Fruit fly (Drosophila melanogaster) whole organism, wandering third instar larva: Measurements from ENCODE around the gene CG18404.

Experiments
- CG9705 ChIP-seq: fragments of 200-800 bp; sonication (Bioruptor generic); optimal IDR thresholded peaks from 2 replicates; lab custom pipeline; 2018; ENCODE audit warnings: missing biosample characterization, mild to moderate bottlenecking, missing genetic modification characterization
- Hr83 ChIP-seq: fragments of 200-300 bp; sonication (Bioruptor generic); optimal IDR thresholded peaks from 2 replicates; lab custom pipeline; 2016; ENCODE audit warnings: missing biosample characterization, mild to moderate bottlenecking, missing genetic modification characterization, moderate library complexity; ENCODE audit not compliant: poor library complexity, severe bottlenecking
- Mio ChIP-seq: sonication (Bioruptor generic); optimal IDR thresholded peaks from 2 replicates; lab custom pipeline; 2016; ENCODE audit warnings: missing biosample characterization, missing genetic modification characterization
- Rel ChIP-seq, 2 experiments: fragments of 200-800 bp; sonication (Bioruptor generic) in 1 of 2; optimal IDR thresholded peaks; 2 replicates in 1 of 2; 3 replicates in 1 of 2; lab custom pipeline; 2016 to 2019; ENCODE audit warnings: mild to moderate bottlenecking in 2 of 2, missing biosample characterization in 2 of 2, missing genetic modification characterization in 2 of 2, moderate library complexity in 1 of 2
- Sp1 ChIP-seq: fragments of 200-800 bp; sonication (Bioruptor generic); optimal IDR thresholded peaks from 3 replicates; lab custom pipeline; 2019; ENCODE audit warnings: missing biosample characterization, mild to moderate bottlenecking, missing genetic modification characterization, moderate library complexity
- br ChIP-seq: fragments of 200-800 bp; sonication (Bioruptor generic); optimal IDR thresholded peaks from 2 replicates; lab custom pipeline; 2016; ENCODE audit warnings: missing biosample characterization, missing genetic modification characterization
- dl ChIP-seq, 2 experiments: fragments of 175-275, 200-275 bp in 1 of 2; fragments of 200-275 bp in 1 of 2; sonication (Bioruptor generic); optimal IDR thresholded peaks; lab custom pipeline; 2018; ENCODE audit warnings: mild to moderate bottlenecking in 2 of 2, missing biosample characterization in 2 of 2, missing genetic modification characterization in 2 of 2, moderate library complexity in 2 of 2; ENCODE audit not compliant: partially characterized antibody in 2 of 2, insufficient read depth in 1 of 2
- dsf ChIP-seq: sonication (Bioruptor generic); optimal IDR thresholded peaks from 2 replicates; lab custom pipeline; 2016; ENCODE audit warnings: missing biosample characterization, missing genetic modification characterization, borderline replicate concordance
- foxo ChIP-seq, 2 experiments: fragments of 200-800 bp; sonication (Bioruptor generic); optimal IDR thresholded peaks; 2 replicates in 1 of 2; 3 replicates in 1 of 2; lab custom pipeline; 2016 to 2017; ENCODE audit warnings: missing biosample characterization in 2 of 2, missing genetic modification characterization in 2 of 2
- h ChIP-seq: fragments of 200-800 bp; sonication (Bioruptor generic); optimal IDR thresholded peaks from 3 replicates; lab custom pipeline; 2016; ENCODE audit warnings: missing biosample characterization, mild to moderate bottlenecking, missing genetic modification characterization
- psq ChIP-seq: fragments of 200-800 bp; sonication (Bioruptor generic); optimal IDR thresholded peaks from 3 replicates; lab custom pipeline; 2017; ENCODE audit warnings: missing biosample characterization, mild to moderate bottlenecking, missing genetic modification characterization, moderate library complexity
- usp ChIP-seq: fragments of >200 bp; optimal IDR thresholded peaks from 2 replicates; lab custom pipeline; 2017; ENCODE audit warnings: missing biosample characterization, missing genetic modification characterization

dm6 chr3R:30303351-30303750, 50.4 kb downstream of the CG18404 start:
- no peak for TF ChIP-seq br (GFP tag; lab: Kevin White, UChicago)
- TF ChIP-seq psq (GFP tag; lab: Kevin White, UChicago) = no peak
- TF ChIP-seq foxo (GFP tag; optimal IDR thresholded peaks at IDR 0.05; lab: Kevin White, UChicago) = no peak
- no peak for TF ChIP-seq dsf (GFP tag; lab: Kevin White, UChicago)
- TF ChIP-seq Sp1 = no peak
- no peak for TF ChIP-seq Mio (GFP tag; lab: Kevin White, UChicago)
- no peak for TF ChIP-seq usp (GFP tag; lab: Kevin White, UChicago)
- TF ChIP-seq h (GFP tag; lab: Kevin White, UChicago) = no peak
- no peak for TF ChIP-seq Rel (GFP tag; optimal IDR thresholded peaks at IDR 0.05; lab: Kevin White, UChicago)
- TF ChIP-seq Rel (tag; optimal IDR thresholded peaks at IDR 0.05; lab: Kevin White, UChicago) = no peak
- TF ChIP-seq Hr83 (GFP tag; lab: Kevin White, UChicago) = no peak
- no peak for TF ChIP-seq CG9705
- no peak for TF ChIP-seq dl (GFP tag; optimal IDR thresholded peaks at IDR 0.05; lab: Kevin White, UChicago; ENCODE audit: insufficient read depth in 1 of 2, partially characterized antibody in 2 of 2)
